Fruit fly (Drosophila melanogaster): ENCODE results near the gene CG5646.

Gene CG5646

dm6 chr3R:27561114-27561513 is at the start of gene CG5646:
Gene CG5646, minus strand, starts transcription at chr3R:27561319.
- TF ChIP-seq CG4496 (GFP tag; IDR thresholded peaks at IDR 0.05) = peak; percentile 67; the same call in 2 of the 3 replicates
- TF ChIP-seq CG12605 (GFP tag; IDR thresholded peaks at IDR 0.05) = 0 out of 2 replicates have a peak, but pooled peaks have one; percentile 33
- TF ChIP-seq Pif1B (GFP tag; optimal IDR thresholded peaks at IDR 0.05) = no peak
- peak; percentile 67; the same call in 2 of the 3 replicates for TF ChIP-seq fd96Ca (GFP tag; IDR thresholded peaks at IDR 0.05)
- peak; percentile 76 for TF ChIP-seq CG32121 (GFP tag; IDR thresholded peaks at IDR 0.05)
- no peak for TF ChIP-seq EcR (GFP tag; optimal IDR thresholded peaks at IDR 0.05)
- TF ChIP-seq CG10348 (GFP tag; IDR thresholded peaks at IDR 0.05) = no peak
- TF ChIP-seq Ets98B (GFP tag; IDR thresholded peaks at IDR 0.05) = peak; percentile 66; the same call in 1 of the 2 replicates

- TF ChIP-seq CG15710 (tag; optimal IDR thresholded peaks at IDR 0.05) = no peak
- no peak for TF ChIP-seq CG32121 (GFP tag; IDR thresholded peaks at IDR 0.05)
- no peak for TF ChIP-seq fd96Ca (GFP tag; IDR thresholded peaks at IDR 0.05)
- no peak for TF ChIP-seq CG14655 (GFP tag; optimal IDR thresholded peaks at IDR 0.05)
- no peak for TF ChIP-seq CG34367 (tag; optimal IDR thresholded peaks at IDR 0.05)
- no peak for TF ChIP-seq EcR (GFP tag; optimal IDR thresholded peaks at IDR 0.05)
- no peak for TF ChIP-seq CG17806 (tag; optimal IDR thresholded peaks at IDR 0.05)
- no peak for TF ChIP-seq rn (GFP tag; IDR thresholded peaks at IDR 0.05)
- no peak for TF ChIP-seq Pif1B (GFP tag; optimal IDR thresholded peaks at IDR 0.05)
- no peak for TF ChIP-seq CG9948 (tag; optimal IDR thresholded peaks at IDR 0.05)
- TF ChIP-seq CG10348 (GFP tag; IDR thresholded peaks at IDR 0.05) = no peak
- no peak for TF ChIP-seq gl (tag; optimal IDR thresholded peaks at IDR 0.05)
- TF ChIP-seq Snoo (tag; optimal IDR thresholded peaks at IDR 0.05) = no peak
- TF ChIP-seq CG8301 (tag; optimal IDR thresholded peaks at IDR 0.05) = no peak
- TF ChIP-seq CG4496 (GFP tag; IDR thresholded peaks at IDR 0.05) = no peak
These were observed 49.5 kb upstream of the CG5646 start for dm6 chr3R:27610622-27611021.

dm6 chr3R:27609118-27610042 is 48.3 kb upstream of the CG5646 start:
- no peak for TF ChIP-seq Snoo (tag; optimal IDR thresholded peaks at IDR 0.05)
- TF ChIP-seq gl (tag; optimal IDR thresholded peaks at IDR 0.05) = no peak
- TF ChIP-seq Pif1A (GFP tag; optimal IDR thresholded peaks at IDR 0.05) = no peak
- TF ChIP-seq CG15710 (tag; optimal IDR thresholded peaks at IDR 0.05) = no peak
- TF ChIP-seq CG14655 (GFP tag; optimal IDR thresholded peaks at IDR 0.05) = no peak
- no peak for TF ChIP-seq D1 (tag; optimal IDR thresholded peaks at IDR 0.05)
- no peak for TF ChIP-seq EcR (GFP tag; optimal IDR thresholded peaks at IDR 0.05)

dm6 chr3R:27608536-27608935 is 47.4 kb upstream of the CG5646 start:
- TF ChIP-seq CG12605 (GFP tag; IDR thresholded peaks at IDR 0.05) (no peak), fd96Ca (GFP tag; IDR thresholded peaks at IDR 0.05) (0 out of 3 replicates have a peak, but pooled peaks have one; percentile 8), CG17806 (tag; optimal IDR thresholded peaks at IDR 0.05) (no peak)

- TF ChIP-seq Ets98B (GFP tag; IDR thresholded peaks at IDR 0.05) (0 out of 2 replicates have a peak, but pooled peaks have one; percentile 13), rn (GFP tag; IDR thresholded peaks at IDR 0.05) (no peak), EcR (GFP tag; optimal IDR thresholded peaks at IDR 0.05) (no peak)
These were observed 46.9 kb upstream of the CG5646 start for dm6 chr3R:27608000-27608399.

- TF ChIP-seq Pif1B (GFP tag; optimal IDR thresholded peaks at IDR 0.05) (peak; percentile 47), CG32121 (GFP tag; IDR thresholded peaks at IDR 0.05) (peak; percentile 59), CG8159 (tag; optimal IDR thresholded peaks at IDR 0.05) (peak; percentile 52), CG9948 (tag; optimal IDR thresholded peaks at IDR 0.05) (peak; percentile 3), CG13204 (GFP tag; optimal IDR thresholded peaks at IDR 0.05) (no peak), CG14655 (GFP tag; optimal IDR thresholded peaks at IDR 0.05) (peak; percentile 68), CG8301 (tag; optimal IDR thresholded peaks at IDR 0.05) (peak; percentile 32), EcR (GFP tag; optimal IDR thresholded peaks at IDR 0.05) (no peak), CG17806 (tag; optimal IDR thresholded peaks at IDR 0.05) (peak; percentile 37), D1 (tag; optimal IDR thresholded peaks at IDR 0.05) (no peak), Ets98B (GFP tag; IDR thresholded peaks at IDR 0.05) (peak; percentile 62), gl (tag; optimal IDR thresholded peaks at IDR 0.05) (no peak), CG10348 (GFP tag; IDR thresholded peaks at IDR 0.05) (0 out of 2 replicates have a peak, but pooled peaks have one; percentile 12), CG34367 (tag; optimal IDR thresholded peaks at IDR 0.05) (peak; percentile 30), fd96Ca (GFP tag; IDR thresholded peaks at IDR 0.05) (peak; percentile 56; the same call in 2 of the 3 replicates), CG12605 (GFP tag; IDR thresholded peaks at IDR 0.05) (no peak), Snoo (tag; optimal IDR thresholded peaks at IDR 0.05) (peak; percentile 50), rn (GFP tag; IDR thresholded peaks at IDR 0.05) (peak; percentile 38; the same call in 1 of the 2 replicates), CG15710 (tag; optimal IDR thresholded peaks at IDR 0.05) (peak; percentile 64), Pif1A (GFP tag; optimal IDR thresholded peaks at IDR 0.05) (peak; percentile 44), CG4496 (GFP tag; IDR thresholded peaks at IDR 0.05) (peak; percentile 81)
These were observed 46.3 kb upstream of the CG5646 start, which contains the start of the genes dsd and Tusp for dm6 chr3R:27607218-27607929. Gene dsd, minus strand, starts transcription at chr3R:27607396. Gene Tusp, plus strand, starts transcription at chr3R:27607879.

Data from whole organism, pupa.